Fruit fly (Drosophila melanogaster): ENCODE results near the gene Pop4.

- no peak for TF ChIP-seq fru (GFP tag; optimal IDR thresholded peaks at IDR 0.05)
- TF ChIP-seq Hr78 (GFP tag; optimal IDR thresholded peaks at IDR 0.05) = no peak
- TF ChIP-seq OdsH (GFP tag; optimal IDR thresholded peaks at IDR 0.05) = no peak
- no peak for TF ChIP-seq Myc (optimal IDR thresholded peaks at IDR 0.05)
- no peak for TF ChIP-seq lola (GFP tag; optimal IDR thresholded peaks at IDR 0.05)
- TF ChIP-seq psq (GFP tag; optimal IDR thresholded peaks at IDR 0.05) = peak; percentile 78
- TF ChIP-seq h (GFP tag; optimal IDR thresholded peaks at IDR 0.05) = no peak
- no peak for TF ChIP-seq pan (optimal IDR thresholded peaks at IDR 0.05)
- no peak for TF ChIP-seq rgr (GFP tag; optimal IDR thresholded peaks at IDR 0.05)
- no peak for TF ChIP-seq sv (GFP tag; optimal IDR thresholded peaks at IDR 0.05)
- no peak for TF ChIP-seq usp (GFP tag; optimal IDR thresholded peaks at IDR 0.05)
- no peak for TF ChIP-seq tai (GFP tag; optimal IDR thresholded peaks at IDR 0.05)
Observed at dm6 chr3L:7935409-7935932, 43.0 kb downstream of the Pop4 start.

All from whole organism, wandering third instar larva.